Fruit fly (Drosophila melanogaster): Measurements from ENCODE around the gene CG31140.

CG31140 gene

dm6 chr3R:23938564-23939122 is 24.3 kb upstream of the CG31140 start:
- TF ChIP-seq CG10669 (GFP tag; optimal IDR thresholded peaks at IDR 0.05) (no peak), spab (GFP tag; optimal IDR thresholded peaks at IDR 0.05) (no peak), Eip78C (GFP tag) (peak; percentile 17), Gug (GFP tag; IDR thresholded peaks at IDR 0.05) (no peak), CG15336 (GFP tag; IDR thresholded peaks at IDR 0.05) (0 out of 2 replicates have a peak, but pooled peaks have one; percentile 8), vri (GFP tag; optimal IDR thresholded peaks at IDR 0.05) (peak; percentile 84)

DNA sequence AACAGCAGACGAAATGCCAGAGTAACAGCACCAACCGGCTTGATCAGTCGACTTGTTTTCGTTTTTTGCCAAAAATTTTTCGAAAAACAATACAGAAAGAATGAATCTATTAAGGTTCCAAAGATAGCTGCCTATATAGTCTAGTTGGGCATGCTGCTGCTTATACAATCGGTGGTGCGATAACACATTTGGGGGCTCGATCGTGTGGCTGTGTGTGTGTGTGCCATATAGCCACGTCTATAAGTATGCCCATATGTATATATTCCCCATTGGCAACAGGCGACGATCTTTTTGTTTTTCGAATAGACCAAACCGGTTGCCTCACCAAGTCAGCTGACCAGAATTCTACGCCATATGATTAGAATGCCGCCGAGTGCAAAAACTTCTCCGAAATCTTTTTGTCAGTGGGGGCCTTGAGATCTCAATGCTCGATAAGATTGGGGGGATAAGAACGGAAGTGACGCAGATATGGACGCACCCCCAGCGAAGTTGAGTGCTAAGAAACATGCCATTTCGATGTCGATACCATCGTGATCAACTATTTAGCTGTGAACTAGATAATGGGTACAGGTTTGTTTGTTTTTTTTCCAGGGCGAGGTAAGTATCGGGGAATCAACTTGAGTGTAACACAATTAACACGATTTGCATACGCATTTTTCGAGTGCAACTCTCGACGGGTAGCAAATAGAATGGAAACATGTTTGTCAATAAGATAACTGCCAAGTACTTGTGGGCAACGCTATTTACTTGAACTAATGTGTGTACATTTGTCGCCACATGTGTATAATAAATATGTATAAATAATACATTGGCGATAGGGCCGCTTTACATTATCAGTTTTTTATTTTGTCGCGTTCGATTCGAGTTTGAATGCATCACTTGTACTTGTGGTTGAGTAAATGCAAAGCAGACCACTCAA is 22.8 kb upstream of the CG31140 start:
- TF ChIP-seq eg (GFP tag; IDR thresholded peaks at IDR 0.05) (peak; percentile 49; the same call in 2 of the 3 replicates), net (GFP tag; optimal IDR thresholded peaks at IDR 0.05) (peak; percentile 4), dac (GFP tag; optimal IDR thresholded peaks at IDR 0.05) (no peak), CG32006 (GFP tag; optimal IDR thresholded peaks at IDR 0.05) (peak; percentile 38), OdsH (GFP tag; optimal IDR thresholded peaks at IDR 0.05) (peak; percentile 17), vri (GFP tag; optimal IDR thresholded peaks at IDR 0.05) (no peak), CG16779 (tag; optimal IDR thresholded peaks at IDR 0.05) (peak; percentile 40), salr (GFP tag; optimal IDR thresholded peaks at IDR 0.05) (no peak), Hr4 (GFP tag; optimal IDR thresholded peaks at IDR 0.05) (no peak), spab (GFP tag; optimal IDR thresholded peaks at IDR 0.05) (no peak), CG6276 (GFP tag; optimal IDR thresholded peaks at IDR 0.05) (peak; percentile 3), Sox14 (GFP tag; optimal IDR thresholded peaks at IDR 0.05) (no peak), Hr39 (GFP tag; optimal IDR thresholded peaks at IDR 0.05) (no peak), CG15336 (GFP tag; IDR thresholded peaks at IDR 0.05) (peak; percentile 43; the same call in 1 of the 2 replicates), svp (GFP tag) (no peak), CG10669 (GFP tag; optimal IDR thresholded peaks at IDR 0.05) (peak; percentile 4), Ets21C (GFP tag; optimal IDR thresholded peaks at IDR 0.05) (no peak), Eip78C (GFP tag) (peak; percentile 61), Lpt (GFP tag; optimal IDR thresholded peaks at IDR 0.05) (no peak), Met (GFP tag; optimal IDR thresholded peaks at IDR 0.05) (no peak), CG6163 (GFP tag; IDR thresholded peaks at IDR 0.05) (0 out of 3 replicates have a peak, but pooled peaks have one; percentile 7), cyc (GFP tag; optimal IDR thresholded peaks at IDR 0.05) (no peak), CG1621 (tag; optimal IDR thresholded peaks at IDR 0.05) (no peak), Hr38 (GFP tag; optimal IDR thresholded peaks at IDR 0.05) (peak; percentile 35), CG11762 (GFP tag; optimal IDR thresholded peaks at IDR 0.05; ENCODE audit: insufficient read depth) (no peak), acj6 (GFP tag; optimal IDR thresholded peaks at IDR 0.05) (peak; percentile 6), fkh (GFP tag; optimal IDR thresholded peaks at IDR 0.05) (peak; percentile 96), CG8119 (GFP tag; IDR thresholded peaks at IDR 0.05) (peak; percentile 45; the same call in 1 of the 3 replicates)

DNA sequence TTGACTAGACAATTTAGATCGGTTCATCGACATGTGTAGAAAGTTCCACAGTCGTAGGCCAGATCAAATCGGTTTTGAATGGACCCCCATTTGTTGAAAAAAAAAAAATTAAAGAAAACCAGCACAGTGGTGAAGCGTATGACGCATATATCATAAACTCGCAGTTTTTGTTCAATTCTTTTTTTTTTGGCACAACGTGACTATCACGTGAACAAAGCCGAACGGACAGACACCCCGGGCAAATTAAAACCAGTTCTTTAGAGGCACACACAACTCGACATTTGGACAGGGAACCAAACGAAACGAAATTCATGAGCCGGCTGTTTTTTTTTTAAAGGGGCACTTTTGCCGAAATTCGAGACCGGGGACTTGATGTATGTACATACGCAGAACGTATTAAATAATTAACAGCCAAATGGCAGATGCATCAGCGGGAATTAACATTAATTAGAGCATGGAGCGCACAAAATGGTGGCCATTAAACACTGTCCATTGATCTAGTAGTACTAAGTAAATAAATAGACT is 22.1 kb upstream of the CG31140 start:
- TF ChIP-seq Eip93F (GFP tag; optimal IDR thresholded peaks at IDR 0.05) = no peak
- no peak for TF ChIP-seq CG6163 (GFP tag; IDR thresholded peaks at IDR 0.05)
- no peak for TF ChIP-seq Blimp-1 (GFP tag; optimal IDR thresholded peaks at IDR 0.05)
- no peak for TF ChIP-seq CG31627 (GFP tag; optimal IDR thresholded peaks at IDR 0.05)
- TF ChIP-seq CG10631 (GFP tag; optimal IDR thresholded peaks at IDR 0.05) = no peak
- TF ChIP-seq salr (GFP tag; optimal IDR thresholded peaks at IDR 0.05) = no peak
- TF ChIP-seq Ets96B (tag; optimal IDR thresholded peaks at IDR 0.05) = no peak
- TF ChIP-seq CG1621 (tag; optimal IDR thresholded peaks at IDR 0.05) = no peak
- no peak for TF ChIP-seq CG10669 (GFP tag; optimal IDR thresholded peaks at IDR 0.05)
- no peak for TF ChIP-seq CG11294 (GFP tag; IDR thresholded peaks at IDR 0.05)
